Fruit fly (Drosophila melanogaster): ENCODE data around the gene osk.

DNA sequence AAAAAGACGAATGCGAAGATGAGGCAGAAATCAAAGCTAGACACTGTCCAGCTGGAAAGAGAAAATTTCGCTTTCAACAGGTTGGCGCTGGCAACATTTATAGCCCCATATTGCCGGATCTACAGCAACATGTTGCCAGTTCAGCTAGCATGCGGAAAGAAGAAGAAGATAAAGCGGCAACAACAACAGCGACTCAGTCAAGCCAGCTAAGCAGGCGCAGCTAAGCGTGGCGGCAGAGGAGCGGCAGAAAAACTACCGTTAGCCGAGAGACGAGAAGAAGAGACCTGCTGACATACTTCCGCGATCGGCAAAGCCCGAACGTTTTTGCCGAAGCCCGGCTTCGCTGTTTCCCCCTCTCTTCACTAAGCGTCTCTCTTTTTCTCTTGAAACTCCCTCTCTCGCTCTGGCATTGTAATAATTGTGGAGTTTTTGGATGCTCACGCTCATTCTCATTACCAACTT lies 20.5 kb downstream of the osk start:
- TF ChIP-seq Dfd (GFP tag; optimal IDR thresholded peaks at IDR 0.05) = no peak
- no peak for TF ChIP-seq Vsx2 (GFP tag; optimal IDR thresholded peaks at IDR 0.05; ENCODE audit: partially characterized antibody)
- no peak for TF ChIP-seq lola (GFP tag; optimal IDR thresholded peaks at IDR 0.05)
- no peak for TF ChIP-seq brk (GFP tag; optimal IDR thresholded peaks at IDR 0.05)
- TF ChIP-seq psq (GFP tag; optimal IDR thresholded peaks at IDR 0.05) = no peak
- no peak for TF ChIP-seq Rel (GFP tag; optimal IDR thresholded peaks at IDR 0.05)
- no peak for TF ChIP-seq Rel (tag; optimal IDR thresholded peaks at IDR 0.05)
- no peak for TF ChIP-seq rgr (GFP tag; optimal IDR thresholded peaks at IDR 0.05)
- TF ChIP-seq GATAd (GFP tag; optimal IDR thresholded peaks at IDR 0.05) = no peak
- no peak for TF ChIP-seq fru (GFP tag; optimal IDR thresholded peaks at IDR 0.05)
- no peak for TF ChIP-seq usp (GFP tag; optimal IDR thresholded peaks at IDR 0.05)
- TF ChIP-seq Myc (optimal IDR thresholded peaks at IDR 0.05) = no peak
- no peak for TF ChIP-seq N (GFP tag; optimal IDR thresholded peaks at IDR 0.05)
